Worm (Caenorhabditis elegans) whole organism, young adult: ENCODE measurements around the gene Y6G8.2.

Experiments
- B0019.2 ChIP-seq: fragments of 200-800 bp; sonication (Bioruptor generic); conservative IDR thresholded peaks from 2 replicates; pipeline ENCODE4 v1.3.6; 2022; ENCODE audit warnings: missing genetic modification reagents, missing genetic modification characterization, missing compliant biosample characterization
- C17E4.6 ChIP-seq: fragments of 200-800 bp; sonication (Bioruptor generic); IDR thresholded peaks from 2 replicates; pipeline ENCODE4 v1.3.6; 2022; ENCODE audit warnings: missing genetic modification reagents, missing genetic modification characterization, missing compliant biosample characterization
- F10E7.11 ChIP-seq: sonication (generic microtip); optimal IDR thresholded peaks from 2 replicates; lab custom pipeline; 2017; ENCODE audit warnings: mild to moderate bottlenecking, missing genetic modification characterization, moderate library complexity, missing compliant biosample characterization
- F52B5.7 ChIP-seq: sonication (generic microtip); optimal IDR thresholded peaks from 2 replicates; lab custom pipeline; 2016; ENCODE audit warnings: mild to moderate bottlenecking, missing genetic modification characterization, missing compliant biosample characterization
- K11D2.4 ChIP-seq: fragments of 200-800 bp; sonication (Bioruptor generic); IDR thresholded peaks from 2 replicates; pipeline ENCODE4 v1.3.6; 2022; ENCODE audit warnings: missing genetic modification reagents, missing genetic modification characterization, missing compliant biosample characterization
- Y56A3A.18 ChIP-seq: fragments of 200-800 bp; sonication (Bioruptor generic); IDR thresholded peaks from 2 replicates; pipeline ENCODE4 v1.3.6; 2022; ENCODE audit warnings: missing genetic modification reagents, missing genetic modification characterization, missing compliant biosample characterization
- Y67H2A.10 ChIP-seq: fragments of 200-800 bp; sonication (Bioruptor generic); conservative IDR thresholded peaks from 2 replicates; pipeline ENCODE4 v1.3.6; 2022; ENCODE audit warnings: missing genetic modification reagents, missing genetic modification characterization, missing compliant biosample characterization
- akir-1 ChIP-seq: fragments of 200-800 bp; sonication (Bioruptor generic); optimal IDR thresholded peaks from 2 replicates; lab custom pipeline; 2018; ENCODE audit warnings: mild to moderate bottlenecking, missing genetic modification characterization, moderate library complexity, missing compliant biosample characterization
- ama-1 ChIP-seq, 3 experiments: fragments of 150-350 bp in 1 of 3; sonication (generic microtip) in 2 of 3; optimal IDR thresholded peaks; 2 replicates each; lab custom pipeline; 2014 to 2018; ENCODE audit warnings: missing biosample characterization in 2 of 3, missing genetic modification characterization in 2 of 3, missing genetic modification reagents in 2 of 3
- aptf-2 ChIP-seq: fragments of 200-800 bp; sonication (Bioruptor generic); conservative IDR thresholded peaks from 2 replicates; pipeline ENCODE4 v1.3.6; 2022; ENCODE audit warnings: missing genetic modification reagents, missing genetic modification characterization, missing compliant biosample characterization
- attf-5 ChIP-seq: fragments of 200-800 bp; sonication (Bioruptor generic); optimal IDR thresholded peaks from 2 replicates; lab custom pipeline; 2018; ENCODE audit warnings: mild to moderate bottlenecking, missing genetic modification characterization, missing compliant biosample characterization
- attf-6 ChIP-seq: fragments of 200-800 bp; sonication (Bioruptor generic); IDR thresholded peaks from 2 replicates; pipeline ENCODE4 v1.3.6; 2022; ENCODE audit warnings: missing genetic modification reagents, missing genetic modification characterization, missing compliant biosample characterization
- cebp-2 ChIP-seq: fragments of 200-800 bp; sonication (Bioruptor generic); IDR thresholded peaks from 2 replicates; pipeline ENCODE4 v1.3.6; 2022; ENCODE audit warnings: missing genetic modification characterization, missing compliant biosample characterization
- ceh-40 ChIP-seq: fragments of 200-800 bp; sonication (Bioruptor generic); IDR thresholded peaks from 2 replicates; pipeline ENCODE4 v1.3.6; 2022; ENCODE audit warnings: missing genetic modification characterization, missing compliant biosample characterization
- chd-7 ChIP-seq: sonication (generic microtip); optimal IDR thresholded peaks from 2 replicates; lab custom pipeline; 2016; ENCODE audit warnings: mild to moderate bottlenecking, missing genetic modification characterization, moderate library complexity, missing compliant biosample characterization
- die-1 ChIP-seq: sonication (generic microtip); optimal IDR thresholded peaks from 2 replicates; lab custom pipeline; 2016; ENCODE audit warnings: missing genotype, mild to moderate bottlenecking, missing genetic modification characterization, missing compliant biosample characterization
- dpl-1 ChIP-seq: fragments of 150-350 bp; optimal IDR thresholded peaks from 2 replicates; lab custom pipeline; 2014; ENCODE audit warnings: missing biosample characterization, missing genetic modification reagents, missing genetic modification characterization
- egrh-3 ChIP-seq: fragments of 200-800 bp; sonication (Bioruptor generic); IDR thresholded peaks from 2 replicates; pipeline ENCODE4 v1.3.6; 2022; ENCODE audit warnings: missing genetic modification reagents, missing genetic modification characterization, missing compliant biosample characterization
- fkh-3 ChIP-seq: sonication (generic microtip); optimal IDR thresholded peaks from 2 replicates; lab custom pipeline; 2016; ENCODE audit warnings: mild to moderate bottlenecking, missing genetic modification characterization, missing compliant biosample characterization
- hlh-26 ChIP-seq: fragments of 200-800 bp; sonication (Bioruptor generic); conservative IDR thresholded peaks from 2 replicates; pipeline ENCODE4 v1.3.6; 2022; ENCODE audit warnings: missing genetic modification reagents, missing genetic modification characterization, missing compliant biosample characterization
- hmg-1.2 ChIP-seq: fragments of 200-800 bp; sonication (Bioruptor generic); IDR thresholded peaks from 2 replicates; pipeline ENCODE4 v1.3.6; 2022; ENCODE audit warnings: missing genetic modification reagents, missing genetic modification characterization, missing compliant biosample characterization
- hrde-1 ChIP-seq: sonication (generic microtip); optimal IDR thresholded peaks from 2 replicates; lab custom pipeline; 2016; ENCODE audit warnings: missing genetic modification characterization, mild to moderate bottlenecking, missing compliant biosample characterization, moderate library complexity, missing genotype, missing genetic modification reagents, borderline replicate concordance
- let-607 ChIP-seq, 2 experiments: fragments of 200-800 bp in 1 of 2; sonication (Bioruptor generic) in 1 of 2; sonication (generic microtip) in 1 of 2; optimal IDR thresholded peaks; 2 replicates each; lab custom pipeline; 2016 to 2018; ENCODE audit warnings: mild to moderate bottlenecking in 2 of 2, missing compliant biosample characterization in 2 of 2, missing genetic modification characterization in 2 of 2, moderate library complexity in 2 of 2, missing genotype in 1 of 2
- lin-35 ChIP-seq, 3 experiments: fragments of 150-350 bp in 2 of 3; sonication (generic microtip) in 1 of 3; optimal IDR thresholded peaks; 2 replicates each; lab custom pipeline; 2014 to 2018; ENCODE audit warnings: missing biosample characterization in 3 of 3, missing genetic modification characterization in 3 of 3, missing genetic modification reagents in 3 of 3
- lsl-1 ChIP-seq: fragments of 200-800 bp; sonication (Bioruptor generic); optimal IDR thresholded peaks from 2 replicates; lab custom pipeline; 2018; ENCODE audit warnings: mild to moderate bottlenecking, missing genetic modification characterization, moderate library complexity, missing compliant biosample characterization
- lsy-27 ChIP-seq: sonication (generic microtip); optimal IDR thresholded peaks from 2 replicates; lab custom pipeline; 2017; ENCODE audit warnings: missing genetic modification characterization, mild to moderate bottlenecking, missing compliant biosample characterization, antibody characterized with exemption, missing genotype, borderline replicate concordance; ENCODE audit not compliant: insufficient read depth
- nhr-120 ChIP-seq: fragments of 200-800 bp; sonication (Bioruptor generic); IDR thresholded peaks from 2 replicates; pipeline ENCODE4 v1.3.6; 2022; ENCODE audit warnings: missing genetic modification characterization, missing compliant biosample characterization
- nhr-179 ChIP-seq: sonication (generic microtip); optimal IDR thresholded peaks from 2 replicates; lab custom pipeline; 2016; ENCODE audit warnings: mild to moderate bottlenecking, missing genetic modification characterization, missing compliant biosample characterization
- nhr-80 ChIP-seq: sonication (generic microtip); optimal IDR thresholded peaks from 2 replicates; lab custom pipeline; 2016; ENCODE audit warnings: missing genetic modification characterization, missing compliant biosample characterization
- pha-4 ChIP-seq: fragments of 150-350 bp; sonication (generic microtip); optimal IDR thresholded peaks from 2 replicates; lab custom pipeline; 2014; ENCODE audit warnings: missing biosample characterization, missing genetic modification reagents, missing genetic modification characterization
- repo-1 ChIP-seq: sonication (generic microtip); optimal IDR thresholded peaks from 2 replicates; lab custom pipeline; 2017; ENCODE audit warnings: mild to moderate bottlenecking, missing genetic modification characterization, missing compliant biosample characterization
- sdz-38 ChIP-seq: sonication (generic microtip); optimal IDR thresholded peaks from 2 replicates; lab custom pipeline; 2016; ENCODE audit warnings: missing genotype, missing genetic modification characterization, missing compliant biosample characterization
- snpc-4 ChIP-seq, 5 experiments: fragments of 150-350 bp in 1 of 5; sonication (generic microtip) in 4 of 5; optimal IDR thresholded peaks; 2 replicates each; lab custom pipeline; 2014 to 2018; ENCODE audit warnings: missing genetic modification characterization in 5 of 5, missing biosample characterization in 3 of 5, antibody characterized with exemption in 2 of 5, mild to moderate bottlenecking in 2 of 5, missing compliant biosample characterization in 2 of 5, missing genotype in 2 of 5, moderate library complexity in 2 of 5, missing genetic modification reagents in 1 of 5
- somi-1 ChIP-seq: fragments of 200-800 bp; sonication (Bioruptor generic); optimal IDR thresholded peaks from 2 replicates; lab custom pipeline; 2018; ENCODE audit warnings: mild to moderate bottlenecking, missing genetic modification characterization, missing compliant biosample characterization
- zim-3 ChIP-seq: sonication (generic microtip); optimal IDR thresholded peaks from 2 replicates; lab custom pipeline; 2017; ENCODE audit warnings: mild to moderate bottlenecking, missing genetic modification characterization, moderate library complexity, missing compliant biosample characterization

Y6G8.2 gene

ce11 chrV:17552759-17553158 is 46.0 kb downstream of the Y6G8.2 start, which contains the start of gene C38D9.8:
Gene C38D9.8 (minus strand): TSS chrV:17552859.
- TF ChIP-seq lin-35 (GFP tag; optimal IDR thresholded peaks at IDR 0.05; lab: Kevin White, UChicago) = no peak
- no peak for TF ChIP-seq C17E4.6 (GFP tag; lab: Robert Waterston, UW)
- no peak for TF ChIP-seq nhr-179
- no peak for TF ChIP-seq repo-1 (tag; lab: Kevin White, UChicago)
- no peak for TF ChIP-seq pha-4 (tag; lab: Kevin White, UChicago)
- no peak for TF ChIP-seq hrde-1
- no peak for TF ChIP-seq egrh-3 (GFP tag; lab: Robert Waterston, UW)
- no peak for TF ChIP-seq B0019.2 (GFP tag; lab: Robert Waterston, UW)
- no peak for TF ChIP-seq chd-7 (tag; lab: Kevin White, UChicago)
- TF ChIP-seq lsy-27 (tag; lab: Kevin White, UChicago) = no peak
- TF ChIP-seq ama-1 (optimal IDR thresholded peaks at IDR 0.05; lab: Kevin White, UChicago) = no peak
- TF ChIP-seq ama-1 (GFP tag; optimal IDR thresholded peaks at IDR 0.05; lab: Kevin White, UChicago) = no peak
- TF ChIP-seq fkh-3 (tag; lab: Kevin White, UChicago) = no peak
- no peak for TF ChIP-seq zim-3 (tag; lab: Kevin White, UChicago)
- TF ChIP-seq somi-1 (GFP tag; lab: Kevin White, UChicago) = no peak

- TF ChIP-seq let-607 (tag; optimal IDR thresholded peaks at IDR 0.05; lab: Kevin White, UChicago) (no peak), pha-4 (tag; lab: Kevin White, UChicago) (no peak), lsl-1 (GFP tag; lab: Kevin White, UChicago) (no peak), F10E7.11 (tag; lab: Kevin White, UChicago) (no peak), akir-1 (GFP tag; lab: Kevin White, UChicago) (no peak), attf-6 (GFP tag; lab: Robert Waterston, UW) (no peak), hlh-26 (GFP tag; lab: Robert Waterston, UW) (no peak), ceh-40 (GFP tag; lab: Robert Waterston, UW) (no peak), F52B5.7 (tag; lab: Kevin White, UChicago) (no peak), hmg-1.2 (no peak), cebp-2 (GFP tag; lab: Robert Waterston, UW) (no peak), dpl-1 (GFP tag; lab: Kevin White, UChicago) (no peak), Y56A3A.18 (GFP tag; lab: Robert Waterston, UW) (no peak), Y67H2A.10 (GFP tag; lab: Robert Waterston, UW) (no peak), sdz-38 (tag; lab: Kevin White, UChicago) (no peak), ama-1 (optimal IDR thresholded peaks at IDR 0.05; lab: Kevin White, UChicago) (no peak), ama-1 (GFP tag; optimal IDR thresholded peaks at IDR 0.05; lab: Kevin White, UChicago) (no peak), egrh-3 (GFP tag; lab: Robert Waterston, UW) (no peak), nhr-120 (no peak)
Measured at ce11 chrV:17551396-17551795, 47.4 kb downstream of the Y6G8.2 start.

ce11 chrV:17549362-17549761 is 49.4 kb downstream of the Y6G8.2 start, which contains the start of gene fbxa-176:
Gene fbxa-176 (plus strand): TSS chrV:17549675.
- TF ChIP-seq snpc-4 (GFP tag; optimal IDR thresholded peaks at IDR 0.05; lab: Kevin White, UChicago) (no peak), snpc-4 (tag; optimal IDR thresholded peaks at IDR 0.05; lab: Kevin White, UChicago) (peak; percentile 46 to 88 (median 77)), die-1 (no peak), attf-5 (peak; percentile 20), B0019.2 (GFP tag; lab: Robert Waterston, UW) (no peak), F10E7.11 (tag; lab: Kevin White, UChicago) (no peak), K11D2.4 (no peak), nhr-80 (peak; percentile 73), aptf-2 (GFP tag; lab: Robert Waterston, UW) (no peak), lsl-1 (GFP tag; lab: Kevin White, UChicago) (no peak)
